Fruit fly (Drosophila melanogaster) whole organism, embryonic: ENCODE results near the gene PolG2.

Experiments used
- BEAF-32 ChIP-seq: fragments of 200-800 bp; sonication (Bioruptor generic); optimal IDR thresholded peaks from 3 replicates; lab custom pipeline; 2017; ENCODE audit warnings: missing biosample characterization, missing genetic modification characterization, mild to moderate bottlenecking, moderate library complexity, missing genetic modification reagents
- CG13123 ChIP-seq: fragments of 200-800 bp; sonication (Bioruptor generic); optimal IDR thresholded peaks from 2 replicates; lab custom pipeline; 2016; ENCODE audit warnings: missing biosample characterization, missing genetic modification characterization
- CoRest ChIP-seq: fragments of 200-800 bp; sonication (Bioruptor generic); optimal IDR thresholded peaks from 3 replicates; lab custom pipeline; 2018; ENCODE audit warnings: missing biosample characterization, mild to moderate bottlenecking, missing genetic modification characterization, moderate library complexity
- HLHmδ ChIP-seq: fragments of 200-800 bp; sonication (Bioruptor generic); optimal IDR thresholded peaks from 2 replicates; lab custom pipeline; 2018; ENCODE audit warnings: missing biosample characterization, mild to moderate bottlenecking, missing genetic modification characterization, moderate library complexity
- Max ChIP-seq: fragments of 200-800 bp; sonication (Bioruptor generic); optimal IDR thresholded peaks from 2 replicates; lab custom pipeline; 2016; ENCODE audit warnings: missing biosample characterization, mild to moderate bottlenecking, missing genetic modification characterization
- crc ChIP-seq: fragments of 200-800 bp; sonication (Bioruptor generic); optimal IDR thresholded peaks from 2 replicates; lab custom pipeline; 2016; ENCODE audit warnings: missing biosample characterization, missing genetic modification characterization
- grau ChIP-seq: fragments of 200-800 bp; optimal IDR thresholded peaks from 3 replicates; lab custom pipeline; 2019; ENCODE audit warnings: missing biosample characterization, mild to moderate bottlenecking, missing genetic modification characterization, moderate library complexity
- hth ChIP-seq: fragments of >200 bp; optimal IDR thresholded peaks from 2 replicates; lab custom pipeline; 2017; ENCODE audit warnings: inconsistent platforms
- tin ChIP-seq: fragments of 200-800 bp; sonication (Bioruptor generic); optimal IDR thresholded peaks from 3 replicates; lab custom pipeline; 2016; ENCODE audit warnings: missing biosample characterization, missing genetic modification characterization

dm6 chr2L:13784155-13784681 lies 48.7 kb downstream of the PolG2 start, which contains the start of gene CG16890:
- TF ChIP-seq crc (no peak), HLHmδ (GFP tag; lab: Kevin White, UChicago) (no peak), Max (GFP tag; lab: Kevin White, UChicago) (no peak), CG13123 (GFP tag; lab: Kevin White, UChicago) (no peak), BEAF-32 (GFP tag; lab: Kevin White, UChicago) (no peak), tin (GFP tag; lab: Kevin White, UChicago) (no peak), CoRest (tag; lab: Kevin White, UChicago) (no peak), hth (lab: Kevin White, UChicago) (no peak), grau (tag; lab: Kevin White, UChicago) (no peak)
